Fruit fly (Drosophila melanogaster) whole organism, prepupa: ENCODE results near the gene mub.

Experiments
- CG10631 ChIP-seq: fragments of 200-800 bp; sonication (Bioruptor generic); optimal IDR thresholded peaks from 2 replicates; lab custom pipeline; 2016; ENCODE audit warnings: missing biosample characterization, missing genetic modification characterization
- CG10669 ChIP-seq: fragments of 200-800 bp; sonication (Bioruptor generic); optimal IDR thresholded peaks from 3 replicates; lab custom pipeline; 2018; ENCODE audit warnings: missing biosample characterization, mild to moderate bottlenecking, missing genetic modification characterization, moderate library complexity
- CG11294 ChIP-seq: fragments of 200-800 bp; sonication (Bioruptor generic); IDR thresholded peaks from 2 replicates; pipeline ENCODE4 v1.3.6; 2022; ENCODE audit warnings: missing biosample characterization, missing genetic modification characterization
- CG11762 ChIP-seq: fragments of 200-800 bp; sonication (Bioruptor generic); optimal IDR thresholded peaks from 3 replicates; lab custom pipeline; 2016; ENCODE audit warnings: missing biosample characterization, missing genetic modification characterization; ENCODE audit not compliant: insufficient read depth
- CG11902 ChIP-seq: fragments of 200-800 bp; sonication (Bioruptor generic); optimal IDR thresholded peaks from 3 replicates; lab custom pipeline; 2016; ENCODE audit warnings: missing biosample characterization, missing genetic modification characterization
- CG3032 ChIP-seq: fragments of 200-800 bp; optimal IDR thresholded peaks from 2 replicates; lab custom pipeline; 2019; ENCODE audit warnings: missing biosample characterization, mild to moderate bottlenecking, missing genetic modification characterization, moderate library complexity
- CG31627 ChIP-seq: fragments of 200-800 bp; sonication (Bioruptor generic); optimal IDR thresholded peaks from 3 replicates; lab custom pipeline; 2016; ENCODE audit warnings: missing biosample characterization, missing genetic modification characterization
- CG6163 ChIP-seq: fragments of 200-800 bp; sonication (Bioruptor generic); IDR thresholded peaks from 3 replicates; pipeline ENCODE4 v1.3.6; 2022; ENCODE audit warnings: missing biosample characterization, missing genetic modification characterization
- CG6792 ChIP-seq: fragments of 200-800 bp; sonication (Bioruptor generic); optimal IDR thresholded peaks from 3 replicates; lab custom pipeline; 2016; ENCODE audit warnings: missing biosample characterization, missing genetic modification characterization
- CG6854 ChIP-seq: fragments of 200-800 bp; sonication (Bioruptor generic); optimal IDR thresholded peaks from 2 replicates; lab custom pipeline; 2017; ENCODE audit warnings: missing biosample characterization, mild to moderate bottlenecking, missing genetic modification characterization
- CG8119 ChIP-seq: fragments of 200-800 bp; sonication (Bioruptor generic); IDR thresholded peaks from 3 replicates; pipeline ENCODE4 v1.3.6; 2022; ENCODE audit warnings: missing biosample characterization, missing genetic modification characterization
- CG8319 ChIP-seq: fragments of 200-800 bp; sonication (Bioruptor generic); optimal IDR thresholded peaks from 3 replicates; lab custom pipeline; 2016; ENCODE audit warnings: missing biosample characterization, missing genetic modification characterization
- CG8632 ChIP-seq: fragments of 200-800 bp; sonication (Bioruptor generic); optimal IDR thresholded peaks from 3 replicates; lab custom pipeline; 2016; ENCODE audit warnings: missing biosample characterization, missing genetic modification characterization
- CG9139 ChIP-seq: fragments of 200-800 bp; sonication (Bioruptor generic); optimal IDR thresholded peaks from 3 replicates; lab custom pipeline; 2017; ENCODE audit warnings: missing biosample characterization, mild to moderate bottlenecking, missing genetic modification characterization
- Eip75B ChIP-seq: fragments of 200-800 bp; sonication (Bioruptor generic); optimal IDR thresholded peaks from 3 replicates; lab custom pipeline; 2016; ENCODE audit warnings: missing biosample characterization, missing genetic modification characterization
- Ets21C ChIP-seq: fragments of 200-800 bp; sonication (Bioruptor generic); optimal IDR thresholded peaks from 3 replicates; lab custom pipeline; 2016; ENCODE audit warnings: missing biosample characterization, missing genetic modification characterization
- Hr38 ChIP-seq: sonication (Bioruptor generic); optimal IDR thresholded peaks from 2 replicates; lab custom pipeline; 2016; ENCODE audit warnings: missing biosample characterization, missing genetic modification characterization
- Hr39 ChIP-seq: fragments of 200-800 bp; sonication (Bioruptor generic); optimal IDR thresholded peaks from 2 replicates; lab custom pipeline; 2016; ENCODE audit warnings: missing biosample characterization, missing genetic modification characterization
- Hr4 ChIP-seq: fragments of 200-800 bp; sonication (Bioruptor generic); optimal IDR thresholded peaks from 3 replicates; lab custom pipeline; 2016; ENCODE audit warnings: missing biosample characterization, missing genetic modification characterization
- Lpt ChIP-seq: fragments of 200-800 bp; sonication (Bioruptor generic); optimal IDR thresholded peaks from 3 replicates; lab custom pipeline; 2016; ENCODE audit warnings: missing biosample characterization, missing genetic modification characterization
- Sox102F ChIP-seq: fragments of 200-800 bp; sonication (Bioruptor generic); optimal IDR thresholded peaks from 2 replicates; lab custom pipeline; 2016; ENCODE audit warnings: missing biosample characterization, mild to moderate bottlenecking, missing genetic modification characterization
- Sox14 ChIP-seq: fragments of 200-800 bp; sonication (Bioruptor generic); optimal IDR thresholded peaks from 3 replicates; lab custom pipeline; 2016; ENCODE audit warnings: missing biosample characterization, missing genetic modification characterization
- Sox15 ChIP-seq: fragments of 200-800 bp; sonication (Bioruptor generic); optimal IDR thresholded peaks from 3 replicates; lab custom pipeline; 2016; ENCODE audit warnings: missing biosample characterization, missing genetic modification characterization
- achi ChIP-seq: fragments of 200-800 bp; sonication (Bioruptor generic); optimal IDR thresholded peaks from 3 replicates; lab custom pipeline; 2016; ENCODE audit warnings: missing biosample characterization, missing genetic modification characterization
- cyc ChIP-seq: fragments of 200-800 bp; sonication (Bioruptor generic); optimal IDR thresholded peaks from 3 replicates; lab custom pipeline; 2016; ENCODE audit warnings: missing biosample characterization, missing genetic modification characterization
- eg ChIP-seq: fragments of 200-800 bp; sonication (Bioruptor generic); IDR thresholded peaks from 3 replicates; pipeline ENCODE4 v1.3.6; 2022; ENCODE audit warnings: missing biosample characterization, missing genetic modification characterization
- esn ChIP-seq: fragments of 200-800 bp; sonication (Bioruptor generic); optimal IDR thresholded peaks from 2 replicates; lab custom pipeline; 2016; ENCODE audit warnings: missing biosample characterization, mild to moderate bottlenecking, missing genetic modification characterization, moderate library complexity
- fd59A ChIP-seq: fragments of 200-800 bp; sonication (Bioruptor generic); optimal IDR thresholded peaks from 2 replicates; lab custom pipeline; 2017; ENCODE audit warnings: missing biosample characterization, mild to moderate bottlenecking, missing genetic modification characterization, missing genetic modification reagents
- fd85E ChIP-seq: fragments of 200-800 bp; sonication (Bioruptor generic); optimal IDR thresholded peaks from 3 replicates; lab custom pipeline; 2016; ENCODE audit warnings: missing biosample characterization, missing genetic modification characterization
- fkh ChIP-seq: fragments of 200-800 bp; sonication (Bioruptor generic); optimal IDR thresholded peaks from 3 replicates; lab custom pipeline; 2017; ENCODE audit warnings: missing biosample characterization, mild to moderate bottlenecking, missing genetic modification characterization, moderate library complexity
- net ChIP-seq: fragments of 200-800 bp; sonication (Bioruptor generic); optimal IDR thresholded peaks from 3 replicates; lab custom pipeline; 2016; ENCODE audit warnings: missing biosample characterization, missing genetic modification characterization
- pdm3 ChIP-seq: fragments of 200-800 bp; sonication (Bioruptor generic); optimal IDR thresholded peaks from 3 replicates; lab custom pipeline; 2016; ENCODE audit warnings: missing biosample characterization, missing genetic modification characterization
- salr ChIP-seq, 2 experiments: fragments of 200-800 bp; sonication (Bioruptor generic); optimal IDR thresholded peaks; 3 replicates each; lab custom pipeline; 2016 to 2018; ENCODE audit warnings: missing biosample characterization in 2 of 2, missing genetic modification characterization in 2 of 2, mild to moderate bottlenecking in 1 of 2
- spab ChIP-seq: fragments of 200-800 bp; sonication (Bioruptor generic); optimal IDR thresholded peaks from 2 replicates; lab custom pipeline; 2017; ENCODE audit warnings: missing biosample characterization, mild to moderate bottlenecking, missing genetic modification characterization, missing genetic modification reagents
- svp ChIP-seq: fragments of 200-800 bp; sonication (Bioruptor generic); peaks from one replicate; lab custom pipeline; 2016; ENCODE audit warnings: missing biosample characterization, missing genetic modification characterization
- topi ChIP-seq: fragments of 200-800 bp; sonication (Bioruptor generic); optimal IDR thresholded peaks from 3 replicates; lab custom pipeline; 2016; ENCODE audit warnings: missing biosample characterization, missing genetic modification characterization
- vri ChIP-seq: fragments of 200-800 bp; sonication (Bioruptor generic); optimal IDR thresholded peaks from 3 replicates; lab custom pipeline; 2016; ENCODE audit warnings: missing biosample characterization, mild to moderate bottlenecking, missing genetic modification characterization

Gene mub

dm6 chr3L:21934462-21934861 lies 89.9 kb downstream of the mub start, which contains the start of gene SLC22A (continued):
- TF ChIP-seq Lpt, result no peak
- TF ChIP-seq topi, result no peak
- TF ChIP-seq CG10631, result no peak
- peak; percentile 46 for TF ChIP-seq net
- TF ChIP-seq CG6163 (GFP tag; lab: Robert Waterston, UW), result no peak; the same call in 2 of the 3 replicates
- no peak for TF ChIP-seq CG6792 (GFP tag; lab: Kevin White, UChicago)
- no peak for TF ChIP-seq CG11294 (GFP tag; lab: Robert Waterston, UW)
- TF ChIP-seq esn (GFP tag; lab: Kevin White, UChicago), result no peak
- TF ChIP-seq fd85E (GFP tag; lab: Kevin White, UChicago), result no peak
- TF ChIP-seq CG3032, result no peak
- peak; percentile 67 for TF ChIP-seq CG9139
- TF ChIP-seq CG8119, result 0 out of 3 replicates have a peak, but pooled peaks have one; percentile 30
- no peak for TF ChIP-seq Ets21C (GFP tag; lab: Kevin White, UChicago)
- TF ChIP-seq, all 60 proteins: peak for 20

DNA sequence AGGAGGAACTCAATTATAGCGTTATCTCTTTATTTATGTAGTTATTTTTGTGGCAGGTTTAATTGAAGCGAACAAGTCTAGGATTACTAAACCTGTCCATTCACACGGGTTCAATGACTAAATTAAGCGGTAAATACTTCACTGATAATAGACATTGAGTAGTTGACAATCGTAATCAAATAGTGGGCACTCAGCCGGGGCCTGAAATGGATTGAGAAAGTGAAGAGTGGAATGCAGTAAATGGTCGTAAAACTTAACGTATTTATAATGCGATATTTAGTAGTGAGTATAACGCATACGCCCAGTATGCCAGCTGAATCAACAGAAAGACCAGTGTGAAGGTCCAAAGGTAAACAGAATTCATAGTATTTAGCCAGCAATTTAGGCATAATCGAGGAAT lies 91.6 kb downstream of the mub start:
- TF ChIP-seq fkh (GFP tag; lab: Kevin White, UChicago), result peak; percentile 23
- no peak for TF ChIP-seq CG11902

dm6 chr3L:21941615-21942259 lies 97.1 kb downstream of the mub start, which contains the start of the genes PolH and CG14562:
Gene PolH (minus strand): TSS chr3L:21941812.
Gene CG14562 (plus strand): TSS chr3L:21942221.
- TF ChIP-seq fd85E (GFP tag; lab: Kevin White, UChicago) (no peak), CG3032 (no peak), eg (GFP tag; lab: Robert Waterston, UW) (no peak), Sox102F (GFP tag; lab: Kevin White, UChicago) (no peak), CG10631 (no peak), CG6792 (GFP tag; lab: Kevin White, UChicago) (no peak), svp (no peak), CG6854 (GFP tag; lab: Kevin White, UChicago) (no peak)

DNA sequence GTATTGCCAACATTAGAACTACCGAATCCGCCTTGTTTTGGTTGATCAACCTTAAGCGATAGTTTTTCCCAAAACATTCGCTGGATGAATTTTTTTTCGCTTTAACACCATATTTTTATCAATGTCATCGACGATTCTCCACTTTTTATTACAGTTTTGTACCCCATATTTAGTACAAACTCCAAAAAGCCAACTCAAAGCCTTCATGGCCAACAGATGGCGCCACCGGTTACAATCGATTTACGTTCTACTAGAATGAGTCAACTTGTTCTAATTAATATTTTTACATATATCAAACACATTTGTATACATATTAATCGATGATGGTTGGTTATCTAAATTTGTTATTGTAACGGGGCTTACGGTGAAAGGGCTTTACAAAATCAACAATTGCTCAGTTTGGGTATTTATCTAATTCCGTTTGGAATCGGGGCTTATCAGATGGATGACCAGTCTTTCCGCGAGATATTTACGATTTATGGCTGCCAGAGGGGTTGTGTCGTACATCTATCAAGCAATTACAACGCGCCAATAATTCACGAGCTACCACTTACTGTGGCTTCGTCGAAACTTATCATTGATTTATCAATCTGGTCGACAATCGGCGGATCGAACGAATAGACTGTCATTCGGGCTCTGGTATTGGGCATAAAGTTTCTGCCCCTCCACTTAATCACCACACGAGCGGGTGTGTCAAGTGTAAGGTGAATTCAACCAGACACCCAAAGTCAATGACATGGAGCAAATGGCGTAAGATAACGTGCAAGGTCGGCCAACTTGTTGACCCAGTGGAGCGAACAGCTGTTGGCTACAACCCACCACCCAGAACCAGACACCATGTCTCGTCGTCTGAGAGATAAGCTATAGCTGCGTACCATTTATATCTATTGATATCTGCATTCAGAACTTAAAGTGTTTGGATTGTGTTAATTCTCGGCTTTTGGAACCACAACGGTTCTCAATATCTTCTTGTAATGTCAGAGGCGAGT lies 108.7 kb downstream of the mub start:
- TF ChIP-seq svp, result peak; percentile 16
- no peak for TF ChIP-seq Eip75B (GFP tag; lab: Kevin White, UChicago)

- TF ChIP-seq pdm3 (peak; percentile 45), Hr4 (GFP tag; lab: Kevin White, UChicago) (peak; percentile 56), Hr38 (no peak), cyc (GFP tag; lab: Kevin White, UChicago) (peak; percentile 12), fd85E (GFP tag; lab: Kevin White, UChicago) (no peak), spab (peak; percentile 23), CG31627 (GFP tag; lab: Kevin White, UChicago) (no peak), CG11762 (GFP tag; lab: Kevin White, UChicago) (no peak), fd59A (no peak), CG11294 (GFP tag; lab: Robert Waterston, UW) (no peak), Ets21C (GFP tag; lab: Kevin White, UChicago) (no peak), Hr39 (GFP tag; lab: Kevin White, UChicago) (peak; percentile 21), vri (GFP tag; lab: Kevin White, UChicago) (peak; percentile 83), CG10669 (no peak), CG10631 (peak; percentile 8), CG3032 (no peak), Sox15 (GFP tag; lab: Kevin White, UChicago) (peak; percentile 2), Eip75B (GFP tag; lab: Kevin White, UChicago) (peak; percentile 33), CG8632 (GFP tag; lab: Kevin White, UChicago) (no peak), CG6854 (GFP tag; lab: Kevin White, UChicago) (no peak), CG9139 (no peak), CG8319 (GFP tag; lab: Kevin White, UChicago) (no peak), fkh (GFP tag; lab: Kevin White, UChicago) (no peak), achi (GFP tag; lab: Kevin White, UChicago) (peak; percentile 9), Sox14 (GFP tag; lab: Kevin White, UChicago) (no peak), salr (GFP tag; optimal IDR thresholded peaks at IDR 0.05; lab: Kevin White, UChicago) (no peak), Lpt (no peak)
Measured at dm6 chr3L:21954474-21955321, 110.1 kb downstream of the mub start, which contains the start of gene CG7458. Gene CG7458 (plus strand): TSS chr3L:21955110.
